Worm (Caenorhabditis elegans): ENCODE data around the gene Y56A3A.31.

DNA sequence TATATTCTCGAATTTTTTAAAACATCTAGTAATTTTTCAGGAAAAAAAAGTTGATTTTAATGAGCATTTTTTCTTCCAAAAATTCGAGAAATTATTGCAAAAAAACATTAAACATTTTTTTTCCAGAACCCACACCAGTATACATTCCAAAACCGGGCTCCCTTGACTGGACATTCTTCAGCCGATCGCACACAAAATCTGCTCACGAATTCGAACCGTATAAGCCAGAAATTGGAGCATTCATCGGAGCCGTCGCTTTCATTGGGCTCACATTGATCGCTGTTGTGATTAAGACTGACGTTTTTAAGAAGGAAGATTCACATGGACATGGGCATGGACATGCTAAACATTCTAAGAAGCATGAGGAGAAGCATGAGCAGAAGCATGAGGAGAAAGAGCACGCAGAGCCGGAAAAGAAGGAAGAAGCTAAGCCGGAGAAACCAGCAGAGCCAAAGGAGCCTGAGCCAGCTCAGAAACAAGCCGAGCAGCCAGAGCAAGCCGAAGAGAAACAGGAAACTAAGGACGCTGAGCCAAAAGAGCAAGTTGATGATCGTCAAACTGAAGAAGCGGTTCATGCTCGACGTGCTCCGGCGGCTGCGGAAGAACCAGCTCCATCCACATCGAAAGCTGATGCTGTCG lies 17.5 kb downstream of the Y56A3A.31 start:
- TF ChIP-seq flt-1 (GFP tag; IDR thresholded peaks at IDR 0.05), result no peak
- no peak for TF ChIP-seq ztf-23 (GFP tag; IDR thresholded peaks at IDR 0.05)
- TF ChIP-seq ref-1 (GFP tag; conservative IDR thresholded peaks at IDR 0.05), result no peak
- TF ChIP-seq T22C8.4 (GFP tag; IDR thresholded peaks at IDR 0.05), result no peak
- no peak for TF ChIP-seq tab-1 (GFP tag; IDR thresholded peaks at IDR 0.05)
- no peak for TF ChIP-seq klf-2 (GFP tag; conservative IDR thresholded peaks at IDR 0.05)
- no peak for TF ChIP-seq med-1 (GFP tag; optimal IDR thresholded peaks at IDR 0.05; ENCODE audit: insufficient read depth)

Measured in whole organism, midembryonic.